Worm (Caenorhabditis elegans) whole organism, mixed stage, embryonic: ENCODE measurements around the gene T26C5.4.
A peak's percentile ranks its signal among the peaks of the same experiment; 100 is the strongest.

ENCODE experiments used
- M03D4.4 ChIP-seq: sonication (generic microtip); optimal IDR thresholded peaks from 2 replicates; lab custom pipeline; 2017; ENCODE audit warnings: mild to moderate bottlenecking, missing genetic modification characterization, missing compliant biosample characterization
- bed-3 ChIP-seq: fragments of 200-800 bp; sonication (Bioruptor generic); optimal IDR thresholded peaks from 3 replicates; lab custom pipeline; 2018; ENCODE audit warnings: mild to moderate bottlenecking, missing genetic modification characterization, moderate library complexity, missing compliant biosample characterization
- blmp-1 ChIP-seq: fragments of 150-350 bp; optimal IDR thresholded peaks from 2 replicates; lab custom pipeline; 2014; ENCODE audit warnings: missing biosample characterization, missing genetic modification characterization
- ceh-43 ChIP-seq: fragments of 200-800 bp; sonication (Bioruptor generic); optimal IDR thresholded peaks from 2 replicates; lab custom pipeline; 2018; ENCODE audit warnings: mild to moderate bottlenecking, missing genetic modification characterization, moderate library complexity, missing compliant biosample characterization
- ceh-83 ChIP-seq: fragments of 200-800 bp; sonication (Bioruptor generic); optimal IDR thresholded peaks from 2 replicates; lab custom pipeline; 2018; ENCODE audit warnings: mild to moderate bottlenecking, missing genetic modification characterization, missing compliant biosample characterization
- ces-1 ChIP-seq: fragments of 150-350 bp; optimal IDR thresholded peaks from 2 replicates; lab custom pipeline; 2014; ENCODE audit warnings: missing biosample characterization, missing genetic modification reagents, missing genetic modification characterization
- cnd-1 ChIP-seq: fragments of 200-800 bp; sonication (Bioruptor generic); optimal IDR thresholded peaks from 2 replicates; lab custom pipeline; 2018; ENCODE audit warnings: mild to moderate bottlenecking, missing genetic modification characterization, missing compliant biosample characterization
- drap-1 ChIP-seq: fragments of 200-800 bp; sonication (Bioruptor generic); optimal IDR thresholded peaks from 3 replicates; lab custom pipeline; 2018; ENCODE audit warnings: mild to moderate bottlenecking, missing genetic modification characterization, missing compliant biosample characterization
- elt-1 ChIP-seq: sonication (generic microtip); optimal IDR thresholded peaks from 2 replicates; lab custom pipeline; 2017; ENCODE audit warnings: missing genetic modification characterization, mild to moderate bottlenecking, missing compliant biosample characterization, antibody characterized with exemption, moderate library complexity, borderline replicate concordance; ENCODE audit not compliant: insufficient read depth
- flh-1 ChIP-seq: fragments of 200-800 bp; sonication (Bioruptor generic); optimal IDR thresholded peaks from 2 replicates; lab custom pipeline; 2018; ENCODE audit warnings: mild to moderate bottlenecking, missing genetic modification characterization, moderate library complexity, missing compliant biosample characterization
- ham-2 ChIP-seq: fragments of 200-800 bp; sonication (Bioruptor generic); optimal IDR thresholded peaks from 2 replicates; lab custom pipeline; 2018; ENCODE audit warnings: mild to moderate bottlenecking, missing genetic modification characterization, missing compliant biosample characterization
- hlh-1 ChIP-seq: fragments of 150-350 bp; optimal IDR thresholded peaks from 2 replicates; lab custom pipeline; 2014; ENCODE audit warnings: missing biosample characterization, missing genetic modification reagents, missing genetic modification characterization
- lin-13 ChIP-seq: fragments of 150-350 bp; optimal IDR thresholded peaks from 2 replicates; lab custom pipeline; 2014; ENCODE audit warnings: missing biosample characterization, missing genetic modification characterization
- lin-32 ChIP-seq: fragments of 200-800 bp; sonication (Bioruptor generic); optimal IDR thresholded peaks from 2 replicates; lab custom pipeline; 2018; ENCODE audit warnings: mild to moderate bottlenecking, missing genetic modification characterization, missing compliant biosample characterization
- lsy-2 ChIP-seq: fragments of 150-350 bp; optimal IDR thresholded peaks from 2 replicates; lab custom pipeline; 2014; ENCODE audit warnings: missing biosample characterization, missing genetic modification characterization
- mab-5 ChIP-seq: fragments of 150-350 bp; optimal IDR thresholded peaks from 2 replicates; lab custom pipeline; 2014; ENCODE audit warnings: missing biosample characterization, missing genetic modification characterization
- mep-1 ChIP-seq: fragments of 150-350 bp; optimal IDR thresholded peaks from 2 replicates; lab custom pipeline; 2017; ENCODE audit warnings: missing biosample characterization, missing genetic modification reagents, missing genetic modification characterization, inconsistent platforms
- mls-2 ChIP-seq: sonication (generic microtip); optimal IDR thresholded peaks from 2 replicates; lab custom pipeline; 2016; ENCODE audit warnings: mild to moderate bottlenecking, missing genetic modification characterization, moderate library complexity, missing compliant biosample characterization
- nhr-12 ChIP-seq: fragments of 150-350 bp; optimal IDR thresholded peaks from 2 replicates; lab custom pipeline; 2014; ENCODE audit warnings: missing biosample characterization, missing genetic modification characterization
- nhr-2 ChIP-seq: fragments of 150-350 bp; optimal IDR thresholded peaks from 2 replicates; lab custom pipeline; 2014; ENCODE audit warnings: missing biosample characterization, missing genetic modification characterization
- nhr-237 ChIP-seq: fragments of 150-350 bp; optimal IDR thresholded peaks from 2 replicates; lab custom pipeline; 2014; ENCODE audit warnings: missing biosample characterization, missing genetic modification characterization
- nhr-28 ChIP-seq: fragments of 150-350 bp; optimal IDR thresholded peaks from 2 replicates; lab custom pipeline; 2014; ENCODE audit warnings: missing biosample characterization, missing genetic modification characterization
- nhr-76 ChIP-seq: sonication (generic microtip); optimal IDR thresholded peaks from 2 replicates; lab custom pipeline; 2017; ENCODE audit warnings: missing biosample characterization, missing genetic modification characterization
- sem-2 ChIP-seq: fragments of 200-800 bp; sonication (Bioruptor generic); optimal IDR thresholded peaks from 2 replicates; lab custom pipeline; 2018; ENCODE audit warnings: mild to moderate bottlenecking, missing genetic modification characterization, missing compliant biosample characterization
- snpc-4 ChIP-seq: fragments of 150-350 bp; optimal IDR thresholded peaks from 2 replicates; lab custom pipeline; 2014; ENCODE audit warnings: missing biosample characterization, missing genetic modification characterization
- sptf-1 ChIP-seq: sonication (generic microtip); optimal IDR thresholded peaks from 2 replicates; lab custom pipeline; 2017; ENCODE audit warnings: mild to moderate bottlenecking, missing genetic modification characterization, moderate library complexity, missing compliant biosample characterization
- tbx-8 ChIP-seq: fragments of 200-800 bp; sonication (Bioruptor generic); optimal IDR thresholded peaks from 2 replicates; lab custom pipeline; 2018; ENCODE audit warnings: mild to moderate bottlenecking, missing genetic modification characterization, moderate library complexity, missing compliant biosample characterization
- unc-120 ChIP-seq: sonication (generic microtip); optimal IDR thresholded peaks from 2 replicates; lab custom pipeline; 2017; ENCODE audit warnings: missing genetic modification characterization, missing compliant biosample characterization; ENCODE audit not compliant: poor library complexity, severe bottlenecking
- unc-39 ChIP-seq: fragments of 150-350 bp; optimal IDR thresholded peaks from 2 replicates; lab custom pipeline; 2014; ENCODE audit warnings: missing biosample characterization, missing genetic modification characterization
- unc-62 ChIP-seq: fragments of 150-350 bp; optimal IDR thresholded peaks from 2 replicates; lab custom pipeline; 2014; ENCODE audit warnings: missing biosample characterization, missing genetic modification reagents, missing genetic modification characterization
- zip-8 ChIP-seq: fragments of 150-350 bp; optimal IDR thresholded peaks from 2 replicates; lab custom pipeline; 2014; ENCODE audit warnings: missing biosample characterization, missing genetic modification characterization
- ztf-11 ChIP-seq: fragments of 150-350 bp; optimal IDR thresholded peaks from 2 replicates; lab custom pipeline; 2014; ENCODE audit warnings: missing biosample characterization, missing genetic modification characterization

Gene T26C5.4

DNA sequence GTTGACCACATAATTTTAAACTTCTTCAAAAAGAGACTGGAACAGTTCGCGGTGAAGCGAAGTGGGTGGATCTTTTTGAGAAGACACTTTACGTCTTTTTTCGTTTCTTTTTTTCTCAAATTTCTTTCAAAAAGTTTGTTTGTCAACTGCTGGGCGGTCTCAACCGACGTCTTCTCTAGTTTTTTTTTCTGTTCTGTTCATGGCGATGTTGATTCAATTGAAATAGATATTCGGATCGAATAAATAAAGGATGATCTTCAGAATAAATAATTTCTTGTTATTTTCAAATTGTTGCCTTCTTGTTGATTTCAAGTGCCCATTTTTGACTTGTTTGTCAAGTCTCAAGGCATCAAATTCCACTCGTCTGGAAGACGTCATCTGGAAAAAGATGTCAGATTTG, at the start of gene T26C5.4:
Gene T26C5.4 (minus strand): TSS at position 101 of the 400 bp plus-strand sequence.
- TF ChIP-seq M03D4.4 (tag; lab: Kevin White, UChicago) (no peak), unc-39 (tag; lab: Kevin White, UChicago) (no peak), ceh-83 (GFP tag; lab: Kevin White, UChicago) (no peak), lin-32 (no peak), mep-1 (tag; lab: Kevin White, UChicago) (no peak), ces-1 (GFP tag; lab: Kevin White, UChicago) (no peak), blmp-1 (no peak), cnd-1 (tag; lab: Kevin White, UChicago) (no peak), bed-3 (GFP tag; lab: Kevin White, UChicago) (no peak)
- TF ChIP-seq, all 35 proteins: peak for 0

- TF ChIP-seq nhr-28 (tag; lab: Kevin White, UChicago), result no peak
- no peak for TF ChIP-seq mls-2
- TF ChIP-seq unc-120, result peak; percentile 10
- TF ChIP-seq hlh-1 (tag; lab: Kevin White, UChicago), result peak; percentile 31
- peak; percentile 88 for TF ChIP-seq mab-5
- peak; percentile 53 for TF ChIP-seq unc-62 (GFP tag; lab: Kevin White, UChicago)
- no peak for TF ChIP-seq bed-3 (GFP tag; lab: Kevin White, UChicago)
- TF ChIP-seq lin-32, result no peak
- TF ChIP-seq flh-1 (GFP tag; lab: Kevin White, UChicago), result no peak
These were observed 49.4 kb upstream of the T26C5.4 start for ce11 chrII:9299679-9300078.

DNA sequence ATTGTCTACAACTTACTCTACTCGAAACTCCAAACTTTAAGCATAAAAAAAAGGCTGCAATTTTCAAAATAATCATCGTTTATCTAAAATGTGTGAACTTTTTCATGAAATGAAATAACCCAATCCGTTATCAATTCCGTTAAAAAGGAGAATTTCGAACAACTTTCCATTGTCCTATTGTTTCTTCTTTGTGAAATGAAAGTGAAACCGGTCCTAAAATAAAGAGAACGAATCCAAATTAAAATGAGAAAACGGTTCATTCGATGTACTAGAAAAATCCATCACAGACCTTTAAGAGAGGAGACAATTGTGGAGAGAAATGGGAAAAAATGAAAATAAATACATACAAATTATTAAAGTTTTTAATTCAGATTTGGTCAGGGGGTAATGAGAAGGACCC, 45.4 kb upstream of the T26C5.4 start, which contains the start of gene C01G6.9:
Gene C01G6.9 (minus strand): TSS at position 141 of the 400 bp plus-strand sequence.
- TF ChIP-seq unc-120 (no peak), sptf-1 (no peak), lin-32 (no peak), nhr-12 (tag; lab: Kevin White, UChicago) (no peak), lin-13 (tag; lab: Kevin White, UChicago) (no peak), mls-2 (no peak), unc-39 (tag; lab: Kevin White, UChicago) (no peak), bed-3 (GFP tag; lab: Kevin White, UChicago) (no peak), ham-2 (no peak), ztf-11 (no peak), ceh-83 (GFP tag; lab: Kevin White, UChicago) (no peak), nhr-2 (tag; lab: Kevin White, UChicago) (no peak)

- no peak for TF ChIP-seq bed-3 (GFP tag; lab: Kevin White, UChicago)
- no peak for TF ChIP-seq drap-1 (GFP tag; lab: Kevin White, UChicago)
- TF ChIP-seq ceh-43, result no peak
- no peak for TF ChIP-seq lin-13 (tag; lab: Kevin White, UChicago)
- no peak for TF ChIP-seq mab-5
- TF ChIP-seq lsy-2 (tag; lab: Kevin White, UChicago), result no peak
- no peak for TF ChIP-seq lin-32
- no peak for TF ChIP-seq cnd-1 (tag; lab: Kevin White, UChicago)
- no peak for TF ChIP-seq sem-2 (GFP tag; lab: Kevin White, UChicago)
- TF ChIP-seq zip-8 (tag; lab: Kevin White, UChicago), result no peak
- TF ChIP-seq nhr-12 (tag; lab: Kevin White, UChicago), result no peak
- no peak for TF ChIP-seq snpc-4 (tag; lab: Kevin White, UChicago)
- TF ChIP-seq elt-1 (tag; lab: Kevin White, UChicago), result no peak
- TF ChIP-seq hlh-1 (tag; lab: Kevin White, UChicago), result no peak
- no peak for TF ChIP-seq nhr-28 (tag; lab: Kevin White, UChicago)
- no peak for TF ChIP-seq nhr-237 (tag; lab: Kevin White, UChicago)
- no peak for TF ChIP-seq ztf-11
- TF ChIP-seq unc-120, result no peak
- TF ChIP-seq nhr-76 (tag; lab: Kevin White, UChicago), result no peak
- no peak for TF ChIP-seq tbx-8 (GFP tag; lab: Kevin White, UChicago)
These were observed 41.3 kb upstream of the T26C5.4 start, which contains the start of gene acs-7 for ce11 chrII:9291632-9292031. Gene acs-7, plus strand, starts transcription at chrII:9292017.

ce11 chrII:9289127-9289526, 38.8 kb upstream of the T26C5.4 start:
- TF ChIP-seq nhr-2 (tag; lab: Kevin White, UChicago) (no peak), nhr-12 (tag; lab: Kevin White, UChicago) (no peak), M03D4.4 (tag; lab: Kevin White, UChicago) (no peak), unc-39 (tag; lab: Kevin White, UChicago) (no peak), ham-2 (no peak), ces-1 (GFP tag; lab: Kevin White, UChicago) (no peak)
